Worm (Caenorhabditis elegans): ENCODE measurements around the gene F35D11.1.

The F35D11.1 gene

ce11 chrII:4672584-4673110 lies 45.9 kb downstream of the F35D11.1 start, which contains the start of the genes clec-140 and hmg-11 (continued):
- no peak for TF ChIP-seq fax-1 (tag; optimal IDR thresholded peaks at IDR 0.05)
- TF ChIP-seq K02D7.2 (tag; optimal IDR thresholded peaks at IDR 0.05), result no peak
- no peak for TF ChIP-seq odd-2 (tag; optimal IDR thresholded peaks at IDR 0.05)
- TF ChIP-seq tbx-2 (tag; optimal IDR thresholded peaks at IDR 0.05), result peak; percentile 71
- peak; percentile 33; the same call in 1 of the 2 replicates for TF ChIP-seq sox-2 (GFP tag; IDR thresholded peaks at IDR 0.05)
- no peak for TF ChIP-seq nhr-232 (tag; optimal IDR thresholded peaks at IDR 0.05)
- TF ChIP-seq lim-6 (tag; optimal IDR thresholded peaks at IDR 0.05), result peak; percentile 31
- no peak for TF ChIP-seq ets-4 (tag; optimal IDR thresholded peaks at IDR 0.05)
- TF ChIP-seq pros-1 (tag; optimal IDR thresholded peaks at IDR 0.05), result no peak
- peak; percentile 12 for TF ChIP-seq eyg-1 (tag; optimal IDR thresholded peaks at IDR 0.05)
- TF ChIP-seq ahr-1 (tag; optimal IDR thresholded peaks at IDR 0.05), result no peak
- no peak for TF ChIP-seq unc-3 (GFP tag; conservative IDR thresholded peaks at IDR 0.05)
- TF ChIP-seq unc-3 (tag; optimal IDR thresholded peaks at IDR 0.05), result no peak
- TF ChIP-seq unc-86 (tag; optimal IDR thresholded peaks at IDR 0.05), result no peak
- no peak for TF ChIP-seq fkh-6 (tag; optimal IDR thresholded peaks at IDR 0.05)
- TF ChIP-seq ceh-34 (tag; optimal IDR thresholded peaks at IDR 0.05), result no peak
- TF ChIP-seq npax-4 (tag; optimal IDR thresholded peaks at IDR 0.05), result no peak
- no peak for TF ChIP-seq elt-4 (tag; optimal IDR thresholded peaks at IDR 0.05)
- TF ChIP-seq nfya-1 (tag; optimal IDR thresholded peaks at IDR 0.05), result peak; percentile 64
- peak; percentile 54 for TF ChIP-seq hlh-30 (tag; optimal IDR thresholded peaks at IDR 0.05; ENCODE audit: insufficient read depth)
- no peak for TF ChIP-seq madf-2 (tag; optimal IDR thresholded peaks at IDR 0.05)
- no peak for TF ChIP-seq tbx-7 (tag; optimal IDR thresholded peaks at IDR 0.05)
- peak; percentile 63 for TF ChIP-seq ceh-31 (tag; optimal IDR thresholded peaks at IDR 0.05)
- TF ChIP-seq sdc-2 (tag; optimal IDR thresholded peaks at IDR 0.05), result no peak
- no peak for TF ChIP-seq ceh-45 (GFP tag; IDR thresholded peaks at IDR 0.05)
- no peak for TF ChIP-seq ceh-24 (tag; optimal IDR thresholded peaks at IDR 0.05)
- no peak for TF ChIP-seq dve-1 (tag; optimal IDR thresholded peaks at IDR 0.05)
- TF ChIP-seq hlh-15 (tag; optimal IDR thresholded peaks at IDR 0.05), result no peak
- peak; percentile 63 for TF ChIP-seq ceh-14 (tag; optimal IDR thresholded peaks at IDR 0.05)
- TF ChIP-seq rnt-1 (tag; optimal IDR thresholded peaks at IDR 0.05), result peak; percentile 68
- no peak for TF ChIP-seq F13H6.1 (tag; optimal IDR thresholded peaks at IDR 0.05)
- no peak for TF ChIP-seq pqm-1 (tag; optimal IDR thresholded peaks at IDR 0.05)
- TF ChIP-seq zip-5 (tag; optimal IDR thresholded peaks at IDR 0.05), result no peak
- TF ChIP-seq ceh-48 (tag; optimal IDR thresholded peaks at IDR 0.05), result peak; percentile 39
- TF ChIP-seq hlh-6 (tag; optimal IDR thresholded peaks at IDR 0.05), result no peak
- no peak for TF ChIP-seq dmd-4 (tag; optimal IDR thresholded peaks at IDR 0.05; ENCODE audit: borderline replicate concordance)
- TF ChIP-seq unc-42 (tag; optimal IDR thresholded peaks at IDR 0.05), result peak; percentile 93
- TF ChIP-seq hlh-13 (GFP tag; optimal IDR thresholded peaks at IDR 0.05), result no peak
- no peak for TF ChIP-seq pha-4 (tag; optimal IDR thresholded peaks at IDR 0.05)
- peak; percentile 37 for TF ChIP-seq syd-9 (tag; optimal IDR thresholded peaks at IDR 0.05)
- TF ChIP-seq ceh-22 (tag; optimal IDR thresholded peaks at IDR 0.05), result no peak
- no peak for TF ChIP-seq sox-4 (tag; optimal IDR thresholded peaks at IDR 0.05)

- TF ChIP-seq ets-4 (tag; optimal IDR thresholded peaks at IDR 0.05) (no peak), F13H6.1 (tag; optimal IDR thresholded peaks at IDR 0.05) (no peak), ceh-18 (tag; optimal IDR thresholded peaks at IDR 0.05) (no peak)
Measured at ce11 chrII:4673242-4673641, 46.5 kb downstream of the F35D11.1 start.

Data from whole organism, late embryonic.